Fruit fly (Drosophila melanogaster) whole organism, embryonic: ENCODE measurements around the gene CG7164.

Experiments used
- CG10366 ChIP-seq: fragments of 200-800 bp; sonication (Bioruptor generic); IDR thresholded peaks from 2 replicates; pipeline ENCODE4 v1.3.6; 2022; ENCODE audit warnings: missing biosample characterization, missing genetic modification characterization
- CG11456 ChIP-seq: fragments of 200-800 bp; sonication (Bioruptor generic); IDR thresholded peaks from 3 replicates; pipeline ENCODE4 v1.3.6; 2022; ENCODE audit warnings: missing biosample characterization, missing genetic modification characterization
- CG11696 ChIP-seq: fragments of 200-800 bp; sonication (Bioruptor generic); IDR thresholded peaks from 2 replicates; pipeline ENCODE4 v1.3.6; 2022; ENCODE audit warnings: missing biosample characterization, missing genetic modification characterization
- CG12155 ChIP-seq: fragments of 200-800 bp; sonication (Bioruptor generic); optimal IDR thresholded peaks from 3 replicates; lab custom pipeline; 2016; ENCODE audit warnings: missing biosample characterization, missing genetic modification characterization
- CG12769 ChIP-seq: fragments of 200-800 bp; sonication (Bioruptor generic); optimal IDR thresholded peaks from 2 replicates; lab custom pipeline; 2019; ENCODE audit warnings: missing biosample characterization, mild to moderate bottlenecking, missing genetic modification characterization, moderate library complexity
- CG14860 ChIP-seq: fragments of 200-800 bp; sonication (Bioruptor generic); IDR thresholded peaks from 3 replicates; pipeline ENCODE4 v1.3.6; 2022; ENCODE audit warnings: missing biosample characterization, missing genetic modification characterization; ENCODE audit not compliant: partially characterized antibody
- CG15269 ChIP-seq: fragments of 200-800 bp; sonication (Bioruptor generic); optimal IDR thresholded peaks from 2 replicates; lab custom pipeline; 2018; ENCODE audit warnings: missing biosample characterization, mild to moderate bottlenecking, missing genetic modification characterization, moderate library complexity
- CG2116 ChIP-seq: fragments of 200-800 bp; sonication (Bioruptor generic); optimal IDR thresholded peaks from 3 replicates; lab custom pipeline; 2018; ENCODE audit warnings: missing biosample characterization, mild to moderate bottlenecking, missing genetic modification characterization
- CG30431 ChIP-seq: fragments of 200-800 bp; sonication (Bioruptor generic); optimal IDR thresholded peaks from 2 replicates; lab custom pipeline; 2017; ENCODE audit warnings: missing biosample characterization, missing genetic modification characterization
- CG42726 ChIP-seq: fragments of 200-800 bp; sonication (Bioruptor generic); IDR thresholded peaks from 2 replicates; pipeline ENCODE4 v1.3.6; 2022; ENCODE audit warnings: missing biosample characterization, missing genetic modification characterization; ENCODE audit not compliant: partially characterized antibody
- CG6765 ChIP-seq: fragments of 200-800 bp; sonication (Bioruptor generic); optimal IDR thresholded peaks from 3 replicates; lab custom pipeline; 2017; ENCODE audit warnings: missing biosample characterization, mild to moderate bottlenecking, missing genetic modification characterization
- CG7556 ChIP-seq: fragments of 200-800 bp; sonication (Bioruptor generic); optimal IDR thresholded peaks from 2 replicates; lab custom pipeline; 2017; ENCODE audit warnings: missing biosample characterization, mild to moderate bottlenecking, missing genetic modification characterization
- CG9609 ChIP-seq: fragments of 200-800 bp; sonication (Bioruptor generic); optimal IDR thresholded peaks from 3 replicates; lab custom pipeline; 2016; ENCODE audit warnings: missing biosample characterization, missing genetic modification characterization
- CHES-1-like ChIP-seq: fragments of 200-800 bp; sonication (Bioruptor generic); optimal IDR thresholded peaks from 2 replicates; lab custom pipeline; 2016; ENCODE audit warnings: missing biosample characterization, missing genetic modification characterization
- Chrac-16 ChIP-seq: fragments of 200-800 bp; sonication (Bioruptor generic); optimal IDR thresholded peaks from 3 replicates; lab custom pipeline; 2016; ENCODE audit warnings: missing biosample characterization, missing genetic modification characterization
- Dbx ChIP-seq: fragments of 200-800 bp; sonication (Bioruptor generic); IDR thresholded peaks from 3 replicates; pipeline ENCODE4 v1.3.6; 2022; ENCODE audit warnings: missing biosample characterization, missing genetic modification characterization
- Dp ChIP-seq: fragments of 200-800 bp; sonication (Bioruptor generic); optimal IDR thresholded peaks from 2 replicates; lab custom pipeline; 2018; ENCODE audit warnings: missing biosample characterization, mild to moderate bottlenecking, missing genetic modification characterization, moderate library complexity
- Dref ChIP-seq: fragments of 200-800 bp; sonication (Bioruptor generic); IDR thresholded peaks from 2 replicates; pipeline ENCODE4 v1.3.6; 2022; ENCODE audit warnings: missing biosample characterization, missing genetic modification characterization
- Hmr ChIP-seq: fragments of 200-800 bp; sonication (Bioruptor generic); optimal IDR thresholded peaks from 3 replicates; lab custom pipeline; 2017; ENCODE audit warnings: mild to moderate bottlenecking, missing biosample characterization, missing genetic modification reagents, missing genetic modification characterization
- MESR4 ChIP-seq: fragments of 200-800 bp; sonication (Bioruptor generic); optimal IDR thresholded peaks from 2 replicates; lab custom pipeline; 2018; ENCODE audit warnings: missing biosample characterization, mild to moderate bottlenecking, missing genetic modification characterization, moderate library complexity
- Optix ChIP-seq: fragments of 200-800 bp; sonication (Bioruptor generic); IDR thresholded peaks from 3 replicates; pipeline ENCODE4 v1.3.6; 2022; ENCODE audit warnings: missing biosample characterization, missing genetic modification characterization
- PHDP ChIP-seq: fragments of 200-800 bp; sonication (Bioruptor generic); optimal IDR thresholded peaks from 3 replicates; lab custom pipeline; 2018; ENCODE audit warnings: missing biosample characterization, mild to moderate bottlenecking, missing genetic modification characterization, moderate library complexity
- Rfx ChIP-seq: fragments of 200-800 bp; sonication (Bioruptor generic); IDR thresholded peaks from 2 replicates; pipeline ENCODE4 v1.3.6; 2022; ENCODE audit warnings: missing biosample characterization, missing genetic modification characterization
- YL-1 ChIP-seq: fragments of 200-800 bp; sonication (Bioruptor generic); optimal IDR thresholded peaks from 3 replicates; lab custom pipeline; 2017; ENCODE audit warnings: missing biosample characterization, mild to moderate bottlenecking, missing genetic modification characterization
- caup ChIP-seq: fragments of 200-800 bp; sonication (Bioruptor generic); optimal IDR thresholded peaks from 3 replicates; lab custom pipeline; 2017; ENCODE audit warnings: missing biosample characterization, mild to moderate bottlenecking, missing genetic modification characterization, moderate library complexity; ENCODE audit not compliant: severe bottlenecking
- chinmo ChIP-seq: fragments of 200-800 bp; sonication (Bioruptor generic); IDR thresholded peaks from 4 replicates; pipeline ENCODE4 v1.3.6; 2022; ENCODE audit warnings: missing biosample characterization, missing genetic modification characterization; ENCODE audit not compliant: partially characterized antibody
- dysf ChIP-seq: fragments of 200-800 bp; sonication (Bioruptor generic); IDR thresholded peaks from 3 replicates; pipeline ENCODE4 v1.3.6; 2022; ENCODE audit warnings: missing biosample characterization, missing genetic modification characterization
- ems ChIP-seq: fragments of 200-800 bp; sonication (Bioruptor generic); optimal IDR thresholded peaks from 3 replicates; lab custom pipeline; 2016; ENCODE audit warnings: missing biosample characterization, missing genetic modification characterization
- hbn ChIP-seq: fragments of 200-800 bp; sonication (Bioruptor generic); IDR thresholded peaks from 2 replicates; pipeline ENCODE4 v1.3.6; 2022; ENCODE audit warnings: missing biosample characterization, missing genetic modification characterization; ENCODE audit not compliant: partially characterized antibody
- kah ChIP-seq: fragments of 200-800 bp; sonication (Bioruptor generic); optimal IDR thresholded peaks from 2 replicates; lab custom pipeline; 2018; ENCODE audit warnings: missing biosample characterization, mild to moderate bottlenecking, missing genetic modification characterization
- nom ChIP-seq: fragments of 200-800 bp; sonication (Bioruptor generic); optimal IDR thresholded peaks from 2 replicates; lab custom pipeline; 2017; ENCODE audit warnings: missing biosample characterization, missing genetic modification characterization, mild to moderate bottlenecking, moderate library complexity, missing genetic modification reagents
- pros ChIP-seq: fragments of 200-800 bp; sonication (Bioruptor generic); optimal IDR thresholded peaks from 3 replicates; lab custom pipeline; 2019; ENCODE audit warnings: missing biosample characterization, mild to moderate bottlenecking, missing genetic modification characterization, moderate library complexity
- row ChIP-seq: fragments of 200-800 bp; sonication (Bioruptor generic); IDR thresholded peaks from 3 replicates; pipeline ENCODE4 v1.3.6; 2022; ENCODE audit warnings: missing biosample characterization, missing genetic modification characterization
- sqz ChIP-seq: fragments of 200-800 bp; sonication (Bioruptor generic); optimal IDR thresholded peaks from 3 replicates; lab custom pipeline; 2018; ENCODE audit warnings: missing biosample characterization, mild to moderate bottlenecking, missing genetic modification characterization
- tin ChIP-seq: fragments of 200-800 bp; sonication (Bioruptor generic); optimal IDR thresholded peaks from 3 replicates; lab custom pipeline; 2016; ENCODE audit warnings: missing biosample characterization, missing genetic modification characterization
- twi ChIP-seq: fragments of 200-800 bp; optimal IDR thresholded peaks from 2 replicates; lab custom pipeline; 2019; ENCODE audit warnings: missing biosample characterization, mild to moderate bottlenecking, missing genetic modification characterization, moderate library complexity
- vvl ChIP-seq: fragments of 200-800 bp; sonication (Bioruptor generic); IDR thresholded peaks from 2 replicates; pipeline ENCODE4 v1.3.6; 2022; ENCODE audit warnings: missing biosample characterization, missing genetic modification characterization

Gene CG7164

DNA sequence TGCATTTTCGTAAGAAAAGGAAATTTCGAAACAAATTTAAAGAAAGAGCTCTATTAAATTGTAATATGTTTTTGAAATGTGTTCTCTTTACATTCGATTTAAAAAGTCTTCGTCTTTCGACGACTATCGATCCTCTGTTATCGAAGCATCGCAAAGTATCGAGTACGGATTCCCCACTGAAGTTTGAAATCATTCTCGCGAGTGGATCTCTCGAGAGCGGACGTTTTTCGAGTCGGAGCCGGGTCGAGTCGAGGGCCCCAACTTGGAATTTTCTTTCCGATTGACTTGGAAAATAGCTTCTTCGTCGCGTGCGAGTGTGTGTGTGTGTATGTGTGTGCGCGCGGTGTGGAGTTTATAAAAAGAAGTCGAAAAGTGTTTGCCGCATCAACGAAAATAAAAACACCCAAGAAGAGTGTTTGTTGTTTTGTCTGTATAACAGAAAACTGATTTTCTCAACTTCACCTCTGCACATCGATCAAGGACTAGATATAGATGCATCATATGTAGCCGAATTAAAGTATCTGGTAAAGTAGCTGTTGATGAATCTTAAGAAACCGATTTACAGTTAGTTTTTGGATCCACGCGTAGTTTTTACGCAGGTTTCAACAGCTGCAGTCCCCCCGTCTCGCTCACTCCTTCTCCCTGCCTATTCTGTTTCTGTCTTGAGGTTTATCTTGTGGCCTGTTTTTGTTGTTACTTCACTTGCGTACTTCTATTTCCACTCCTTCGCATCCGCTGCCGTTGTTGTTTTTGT, 30.2 kb downstream of the CG7164 start, which contains the start of gene LanB1 (continued):
- TF ChIP-seq YL-1 (GFP tag; lab: Kevin White, UChicago) (peak; percentile 7), Dref (GFP tag; lab: Robert Waterston, UW) (peak; percentile 69), Optix (GFP tag; lab: Robert Waterston, UW) (no peak), MESR4 (peak; percentile 26), Dp (GFP tag; lab: Kevin White, UChicago) (peak; percentile 43), Hmr (GFP tag; lab: Kevin White, UChicago) (no peak), twi (peak; percentile 44), kah (GFP tag; lab: Kevin White, UChicago) (peak; percentile 73), Rfx (GFP tag; lab: Robert Waterston, UW) (peak; percentile 32; the same call in 1 of the 2 replicates), dysf (no peak), CHES-1-like (GFP tag; lab: Kevin White, UChicago) (peak; percentile 11), CG30431 (GFP tag; lab: Kevin White, UChicago) (no peak), CG11696 (no peak), vvl (GFP tag; lab: Robert Waterston, UW) (peak; percentile 47; the same call in 1 of the 2 replicates), CG14860 (GFP tag; lab: Robert Waterston, UW) (no peak; the same call in 2 of the 3 replicates), tin (GFP tag; lab: Kevin White, UChicago) (no peak), CG10366 (GFP tag; lab: Robert Waterston, UW) (no peak), ems (GFP tag; lab: Kevin White, UChicago) (no peak), PHDP (tag; lab: Kevin White, UChicago) (no peak), pros (GFP tag; lab: Kevin White, UChicago) (peak; percentile 97), CG7556 (GFP tag; lab: Kevin White, UChicago) (no peak), sqz (peak; percentile 26), CG12155 (no peak), hbn (peak; percentile 42), Chrac-16 (GFP tag; lab: Kevin White, UChicago) (no peak), CG6765 (peak; percentile 30), CG9609 (no peak), CG11456 (peak; percentile 21; the same call in 1 of the 3 replicates), CG12769 (tag; lab: Kevin White, UChicago) (peak; percentile 35), CG15269 (tag; lab: Kevin White, UChicago) (peak; percentile 2), Dbx (GFP tag; lab: Robert Waterston, UW) (0 out of 3 replicates have a peak, but pooled peaks have one; percentile 27), caup (GFP tag; lab: Kevin White, UChicago) (peak; percentile 13), chinmo (GFP tag; lab: Robert Waterston, UW) (0 out of 4 replicates have a peak, but pooled peaks have one; percentile 47), row (GFP tag; lab: Robert Waterston, UW) (peak; percentile 30; the same call in 2 of the 3 replicates), CG2116 (peak; percentile 31), nom (GFP tag; lab: Kevin White, UChicago) (peak; percentile 14), CG42726 (GFP tag; lab: Robert Waterston, UW) (peak; percentile 68; the same call in 1 of the 2 replicates)
- TF ChIP-seq, all 482 proteins: peak for 122
